Worm (Caenorhabditis elegans) whole organism, L4 larva: ENCODE data around the gene C17E7.13.

Experiments used
- T20F7.1 ChIP-seq: fragments of 200-800 bp; sonication (Bioruptor generic); optimal IDR thresholded peaks from 2 replicates; lab custom pipeline; 2018; ENCODE audit warnings: mild to moderate bottlenecking, missing genetic modification characterization, missing compliant biosample characterization
- lsy-2 ChIP-seq, 2 experiments: fragments of 150-350 bp in 1 of 2; sonication (generic microtip) in 1 of 2; optimal IDR thresholded peaks; 2 replicates each; lab custom pipeline; 2014 to 2017; ENCODE audit warnings: missing biosample characterization in 2 of 2, missing genetic modification characterization in 2 of 2
- madf-9 ChIP-seq: fragments of 200-800 bp; sonication (Bioruptor generic); conservative IDR thresholded peaks from 2 replicates; pipeline ENCODE4 v1.3.6; 2022; ENCODE audit warnings: missing genetic modification reagents, missing genetic modification characterization, missing compliant biosample characterization
- nhr-237 ChIP-seq: sonication (generic microtip); optimal IDR thresholded peaks from 2 replicates; lab custom pipeline; 2017; ENCODE audit warnings: missing biosample characterization, missing genetic modification characterization
- pqm-1 ChIP-seq: sonication (generic microtip); optimal IDR thresholded peaks from 2 replicates; lab custom pipeline; 2017; ENCODE audit warnings: missing biosample characterization, missing genetic modification characterization
- skn-1 ChIP-seq: fragments of 150-350 bp; optimal IDR thresholded peaks from 2 replicates; lab custom pipeline; 2014; ENCODE audit warnings: missing biosample characterization, missing genetic modification characterization
- tra-1 ChIP-seq: fragments of 200-800 bp; sonication (Bioruptor generic); IDR thresholded peaks from 2 replicates; pipeline ENCODE4 v1.3.6; 2022; ENCODE audit warnings: missing genetic modification reagents, missing genetic modification characterization, missing compliant biosample characterization
- zag-1 ChIP-seq: fragments of 150-350 bp; optimal IDR thresholded peaks from 2 replicates; lab custom pipeline; 2014; ENCODE audit warnings: missing biosample characterization, missing genetic modification characterization

DNA sequence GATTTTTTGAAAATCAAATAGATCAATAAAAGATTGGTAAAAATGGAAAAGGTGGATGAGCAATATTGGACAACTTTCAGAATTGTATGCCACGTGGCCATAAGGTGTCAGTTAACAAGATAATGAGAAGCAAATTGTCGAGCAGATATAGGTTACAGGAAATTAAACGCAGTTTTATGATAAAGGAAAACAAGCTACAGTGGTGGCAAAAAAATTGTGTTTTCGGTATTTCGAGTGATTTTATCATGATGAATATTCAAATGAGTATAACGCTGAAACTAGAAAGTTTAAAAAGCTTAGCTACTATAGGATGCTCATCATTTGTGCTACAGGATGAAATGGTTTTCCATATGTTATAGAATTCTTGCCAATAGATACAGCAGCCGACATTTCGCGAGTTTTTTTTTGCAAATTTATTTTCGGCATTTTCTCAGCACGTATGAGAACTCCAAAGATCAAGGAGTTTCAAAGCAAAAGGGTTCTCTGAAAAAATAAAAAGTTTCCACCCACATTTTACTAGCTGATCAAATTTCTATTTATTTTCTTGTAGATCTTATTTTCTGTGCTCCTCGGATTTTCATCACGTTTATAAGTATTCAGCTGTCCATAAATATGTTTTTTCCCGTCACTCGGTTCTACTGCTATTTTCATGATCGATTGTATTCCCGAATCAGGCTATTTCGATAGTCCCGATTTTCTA lies 13.5 kb upstream of the C17E7.13 start, which contains the start of the genes str-229 and srh-190:
- TF ChIP-seq pqm-1 (tag; lab: Kevin White, UChicago), result no peak
- no peak for TF ChIP-seq skn-1 (tag; lab: Kevin White, UChicago)
- no peak for TF ChIP-seq zag-1
- no peak for TF ChIP-seq lsy-2 (tag; optimal IDR thresholded peaks at IDR 0.05; lab: Kevin White, UChicago)
- no peak for TF ChIP-seq nhr-237
- TF ChIP-seq tra-1, result no peak
- no peak for TF ChIP-seq T20F7.1 (GFP tag; lab: Kevin White, UChicago)
- no peak for TF ChIP-seq madf-9
